Worm (Caenorhabditis elegans) whole organism, mixed stage, embryonic: ENCODE results near the gene lgc-56.

Experiments
- elt-1 ChIP-seq: sonication (generic microtip); optimal IDR thresholded peaks from 2 replicates; lab custom pipeline; 2017; ENCODE audit warnings: missing genetic modification characterization, mild to moderate bottlenecking, missing compliant biosample characterization, antibody characterized with exemption, moderate library complexity, borderline replicate concordance; ENCODE audit not compliant: insufficient read depth
- lin-13 ChIP-seq: fragments of 150-350 bp; optimal IDR thresholded peaks from 2 replicates; lab custom pipeline; 2014; ENCODE audit warnings: missing biosample characterization, missing genetic modification characterization
- mls-2 ChIP-seq: sonication (generic microtip); optimal IDR thresholded peaks from 2 replicates; lab custom pipeline; 2016; ENCODE audit warnings: mild to moderate bottlenecking, missing genetic modification characterization, moderate library complexity, missing compliant biosample characterization
- nhr-12 ChIP-seq: fragments of 150-350 bp; optimal IDR thresholded peaks from 2 replicates; lab custom pipeline; 2014; ENCODE audit warnings: missing biosample characterization, missing genetic modification characterization
- nhr-28 ChIP-seq: fragments of 150-350 bp; optimal IDR thresholded peaks from 2 replicates; lab custom pipeline; 2014; ENCODE audit warnings: missing biosample characterization, missing genetic modification characterization
- nhr-76 ChIP-seq: sonication (generic microtip); optimal IDR thresholded peaks from 2 replicates; lab custom pipeline; 2017; ENCODE audit warnings: missing biosample characterization, missing genetic modification characterization
- pha-4 ChIP-seq: fragments of 150-350 bp; optimal IDR thresholded peaks from 2 replicates; lab custom pipeline; 2018; ENCODE audit warnings: missing biosample characterization, missing genetic modification reagents, missing genetic modification characterization
- tbx-8 ChIP-seq: fragments of 200-800 bp; sonication (Bioruptor generic); optimal IDR thresholded peaks from 2 replicates; lab custom pipeline; 2018; ENCODE audit warnings: mild to moderate bottlenecking, missing genetic modification characterization, moderate library complexity, missing compliant biosample characterization
- unc-39 ChIP-seq: fragments of 150-350 bp; optimal IDR thresholded peaks from 2 replicates; lab custom pipeline; 2014; ENCODE audit warnings: missing biosample characterization, missing genetic modification characterization
- ztf-11 ChIP-seq: fragments of 150-350 bp; optimal IDR thresholded peaks from 2 replicates; lab custom pipeline; 2014; ENCODE audit warnings: missing biosample characterization, missing genetic modification characterization

DNA sequence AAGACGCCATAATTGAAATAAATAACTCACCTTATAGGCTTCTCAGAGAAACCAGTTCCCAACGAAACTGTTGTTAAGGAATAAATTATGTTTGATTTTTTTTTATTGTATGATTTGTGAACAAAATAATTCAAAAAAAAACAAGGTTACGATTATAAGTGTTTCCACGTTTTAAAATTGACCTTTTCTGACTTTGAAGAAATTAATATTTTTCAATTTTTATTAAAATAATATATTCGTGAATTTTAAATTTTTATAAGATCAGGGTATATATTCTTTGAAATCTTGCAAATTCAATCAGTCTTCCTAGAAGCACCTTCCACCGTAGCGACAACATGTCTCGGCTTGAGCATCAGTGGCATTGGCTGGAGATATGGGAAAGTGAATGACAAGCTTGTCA, 44.2 kb downstream of the lgc-56 start, which contains the start of gene C27D6.3:
- TF ChIP-seq nhr-76 (tag; lab: Kevin White, UChicago) = no peak
- no peak for TF ChIP-seq elt-1
- no peak for TF ChIP-seq nhr-12 (tag; lab: Kevin White, UChicago)
- no peak for TF ChIP-seq tbx-8 (GFP tag; lab: Kevin White, UChicago)
- no peak for TF ChIP-seq mls-2
- no peak for TF ChIP-seq lin-13 (tag; lab: Kevin White, UChicago)
- TF ChIP-seq pha-4 (tag; lab: Kevin White, UChicago) = no peak
- no peak for TF ChIP-seq nhr-28 (tag; lab: Kevin White, UChicago)
- no peak for TF ChIP-seq unc-39 (tag; lab: Kevin White, UChicago)
- TF ChIP-seq ztf-11 = no peak
